Fruit fly (Drosophila melanogaster) whole organism, embryonic: ENCODE data around the gene Rad17.

Experiments
- Blimp-1 ChIP-seq: fragments of 200-800 bp; sonication (Bioruptor generic); optimal IDR thresholded peaks from 3 replicates; lab custom pipeline; 2018; ENCODE audit warnings: missing biosample characterization, missing genetic modification characterization, mild to moderate bottlenecking, moderate library complexity, missing genetic modification reagents
- C15 ChIP-seq: fragments of 200-800 bp; sonication (Bioruptor generic); IDR thresholded peaks from 3 replicates; pipeline ENCODE4 v1.3.6; 2022; ENCODE audit warnings: missing biosample characterization, missing genetic modification characterization
- CG10267 ChIP-seq: fragments of 200-800 bp; sonication (Bioruptor generic); optimal IDR thresholded peaks from 2 replicates; lab custom pipeline; 2018; ENCODE audit warnings: missing biosample characterization, mild to moderate bottlenecking, missing genetic modification characterization, moderate library complexity
- CG10431 ChIP-seq: fragments of 200-800 bp; sonication (Bioruptor generic); optimal IDR thresholded peaks from 3 replicates; lab custom pipeline; 2018; ENCODE audit warnings: missing biosample characterization, mild to moderate bottlenecking, missing genetic modification characterization
- CG11696 ChIP-seq: fragments of 200-800 bp; sonication (Bioruptor generic); IDR thresholded peaks from 2 replicates; pipeline ENCODE4 v1.3.6; 2022; ENCODE audit warnings: missing biosample characterization, missing genetic modification characterization
- CG12155 ChIP-seq: fragments of 200-800 bp; sonication (Bioruptor generic); optimal IDR thresholded peaks from 3 replicates; lab custom pipeline; 2016; ENCODE audit warnings: missing biosample characterization, missing genetic modification characterization
- CG13424 ChIP-seq: fragments of 200-800 bp; sonication (Bioruptor generic); optimal IDR thresholded peaks from 2 replicates; lab custom pipeline; 2019; ENCODE audit warnings: missing biosample characterization, mild to moderate bottlenecking, missing genetic modification characterization, moderate library complexity
- CG14441 ChIP-seq: fragments of 200-800 bp; sonication (Bioruptor generic); IDR thresholded peaks from 2 replicates; pipeline ENCODE4 v1.3.6; 2022; ENCODE audit warnings: missing biosample characterization, missing genetic modification characterization
- CG17186 ChIP-seq: fragments of 200-800 bp; sonication (Bioruptor generic); optimal IDR thresholded peaks from 3 replicates; lab custom pipeline; 2017; ENCODE audit warnings: missing biosample characterization, missing genetic modification reagents, missing genetic modification characterization
- CG17568 ChIP-seq: fragments of 200-800 bp; sonication (Bioruptor generic); optimal IDR thresholded peaks from 2 replicates; lab custom pipeline; 2018; ENCODE audit warnings: missing biosample characterization, mild to moderate bottlenecking, missing genetic modification characterization, moderate library complexity
- CG18764 ChIP-seq: fragments of 200-800 bp; sonication (Bioruptor generic); optimal IDR thresholded peaks from 3 replicates; lab custom pipeline; 2016; ENCODE audit warnings: missing biosample characterization, missing genetic modification characterization
- CG2202 ChIP-seq: fragments of 200-800 bp; sonication (Bioruptor generic); optimal IDR thresholded peaks from 2 replicates; lab custom pipeline; 2018; ENCODE audit warnings: missing biosample characterization, mild to moderate bottlenecking, missing genetic modification characterization
- CG31441 ChIP-seq: fragments of 200-800 bp; sonication (Bioruptor generic); IDR thresholded peaks from 2 replicates; pipeline ENCODE4 v1.3.6; 2022; ENCODE audit warnings: missing biosample characterization, missing genetic modification characterization
- CG32532 ChIP-seq: fragments of 200-800 bp; sonication (Bioruptor generic); IDR thresholded peaks from 2 replicates; pipeline ENCODE4 v1.3.6; 2022; ENCODE audit warnings: missing biosample characterization, missing genetic modification characterization
- CG34224 ChIP-seq: fragments of 200-800 bp; sonication (Bioruptor generic); IDR thresholded peaks from 3 replicates; pipeline ENCODE4 v1.3.6; 2022; ENCODE audit warnings: missing biosample characterization, missing genetic modification characterization; ENCODE audit not compliant: partially characterized antibody
- CG3847 ChIP-seq: fragments of 200-800 bp; sonication (Bioruptor generic); IDR thresholded peaks from 2 replicates; pipeline ENCODE4 v1.3.6; 2022; ENCODE audit warnings: missing biosample characterization, missing genetic modification characterization
- CG4707 ChIP-seq: fragments of 200-800 bp; sonication (Bioruptor generic); optimal IDR thresholded peaks from 2 replicates; lab custom pipeline; 2018; ENCODE audit warnings: missing biosample characterization, mild to moderate bottlenecking, missing genetic modification characterization, moderate library complexity
- CG7928 ChIP-seq: fragments of 200-800 bp; sonication (Bioruptor generic); optimal IDR thresholded peaks from 2 replicates; lab custom pipeline; 2017; ENCODE audit warnings: missing biosample characterization, mild to moderate bottlenecking, missing genetic modification characterization
- CG9797 ChIP-seq: fragments of 200-800 bp; sonication (Bioruptor generic); optimal IDR thresholded peaks from 3 replicates; lab custom pipeline; 2018; ENCODE audit warnings: missing biosample characterization, mild to moderate bottlenecking, missing genetic modification characterization
- Dll ChIP-seq: fragments of 200-800 bp; sonication (Bioruptor generic); IDR thresholded peaks from 4 replicates; pipeline ENCODE4 v1.3.6; 2022; ENCODE audit warnings: missing biosample characterization, missing genetic modification characterization; ENCODE audit not compliant: partially characterized antibody
- Ets65A ChIP-seq: fragments of 200-800 bp; sonication (Bioruptor generic); peaks from one replicate; lab custom pipeline; 2016; ENCODE audit warnings: missing biosample characterization, missing genetic modification characterization
- GATAe ChIP-seq: fragments of 200-800 bp; sonication (Bioruptor generic); conservative IDR thresholded peaks from 2 replicates; pipeline ENCODE4 v1.3.6; 2022; ENCODE audit warnings: missing biosample characterization, missing genetic modification characterization
- H2.0 ChIP-seq: fragments of 200-800 bp; sonication (Bioruptor generic); IDR thresholded peaks from 2 replicates; pipeline ENCODE4 v1.3.6; 2022; ENCODE audit warnings: missing biosample characterization, missing genetic modification characterization
- Lim3 ChIP-seq: fragments of 200-800 bp; sonication (Bioruptor generic); IDR thresholded peaks from 2 replicates; pipeline ENCODE4 v1.3.6; 2022; ENCODE audit warnings: missing biosample characterization, missing genetic modification characterization
- Med ChIP-seq: fragments of 200-800 bp; sonication (Bioruptor generic); peaks from one replicate; lab custom pipeline; 2016; ENCODE audit warnings: missing biosample characterization, missing genetic modification characterization, mild to moderate bottlenecking, inconsistent platforms, moderate library complexity
- Nf-YA ChIP-seq: fragments of 200-800 bp; sonication (Bioruptor generic); IDR thresholded peaks from 2 replicates; pipeline ENCODE4 v1.3.6; 2022; ENCODE audit warnings: missing biosample characterization, missing genetic modification characterization
- ac ChIP-seq: fragments of 200-800 bp; sonication (Bioruptor generic); optimal IDR thresholded peaks from 3 replicates; lab custom pipeline; 2017; ENCODE audit warnings: missing biosample characterization, mild to moderate bottlenecking, missing genetic modification characterization
- ara ChIP-seq: fragments of 200-800 bp; sonication (Bioruptor generic); IDR thresholded peaks from 2 replicates; pipeline ENCODE4 v1.3.6; 2022; ENCODE audit warnings: missing biosample characterization, missing genetic modification characterization
- bsh ChIP-seq, 2 experiments: fragments of 200-800 bp; sonication (Bioruptor generic); optimal IDR thresholded peaks; 2 replicates each; lab custom pipeline; 2017 to 2018; ENCODE audit warnings: mild to moderate bottlenecking in 2 of 2, missing biosample characterization in 2 of 2, missing genetic modification characterization in 2 of 2, moderate library complexity in 1 of 2
- crc ChIP-seq: fragments of 200-800 bp; sonication (Bioruptor generic); optimal IDR thresholded peaks from 2 replicates; lab custom pipeline; 2016; ENCODE audit warnings: missing biosample characterization, missing genetic modification characterization
- croc ChIP-seq: fragments of 200-800 bp; sonication (Bioruptor generic); conservative IDR thresholded peaks from 3 replicates; pipeline ENCODE4 v1.3.6; 2022; ENCODE audit warnings: missing biosample characterization, missing genetic modification characterization
- cwo ChIP-seq: fragments of 200-800 bp; sonication (Bioruptor generic); optimal IDR thresholded peaks from 3 replicates; lab custom pipeline; 2017; ENCODE audit warnings: missing biosample characterization, missing genetic modification characterization, mild to moderate bottlenecking, moderate library complexity, missing genetic modification reagents
- disco-r ChIP-seq: fragments of 200-800 bp; sonication (Bioruptor generic); optimal IDR thresholded peaks from 2 replicates; lab custom pipeline; 2016; ENCODE audit warnings: missing biosample characterization, missing genetic modification characterization
- dmrt11E ChIP-seq: fragments of 200-800 bp; sonication (Bioruptor generic); optimal IDR thresholded peaks from 3 replicates; lab custom pipeline; 2018; ENCODE audit warnings: missing biosample characterization, mild to moderate bottlenecking, missing genetic modification characterization, moderate library complexity
- esg ChIP-seq: fragments of 200-800 bp; sonication (Bioruptor generic); conservative IDR thresholded peaks from 2 replicates; pipeline ENCODE4 v1.3.6; 2022; ENCODE audit warnings: missing biosample characterization, missing genetic modification characterization
- knrl ChIP-seq: fragments of 200-800 bp; sonication (Bioruptor generic); IDR thresholded peaks from 3 replicates; pipeline ENCODE4 v1.3.6; 2022; ENCODE audit warnings: missing biosample characterization, missing genetic modification characterization; ENCODE audit not compliant: partially characterized antibody
- lola ChIP-seq, 3 experiments: fragments of >200 bp in 2 of 3; fragments of 200-800 bp in 1 of 3; sonication (Bioruptor generic) in 1 of 3; optimal IDR thresholded peaks; 2 replicates each; lab custom pipeline; 2017 to 2019; ENCODE audit warnings: missing biosample characterization in 3 of 3, missing genetic modification characterization in 3 of 3, mild to moderate bottlenecking in 1 of 3, moderate library complexity in 1 of 3
- mirr ChIP-seq: fragments of 200-800 bp; sonication (Bioruptor generic); optimal IDR thresholded peaks from 3 replicates; lab custom pipeline; 2018; ENCODE audit warnings: missing biosample characterization, mild to moderate bottlenecking, missing genetic modification characterization
- otp ChIP-seq: fragments of 200-800 bp; sonication (Bioruptor generic); IDR thresholded peaks from 3 replicates; pipeline ENCODE4, ENCODE4 v1.3.6; 2022; ENCODE audit warnings: missing biosample characterization, missing genetic modification characterization
- prd ChIP-seq, 3 experiments: fragments of >200 bp in 2 of 3; fragments of 200-800 bp in 1 of 3; sonication (Bioruptor generic) in 1 of 3; optimal IDR thresholded peaks in 2 of 3; IDR thresholded peaks in 1 of 3; 2 replicates in 2 of 3; 3 replicates in 1 of 3; pipeline versions ENCODE4 v1.3.6 to Lab custom; 2017 to 2022; ENCODE audit warnings: missing biosample characterization in 1 of 3, missing genetic modification characterization in 1 of 3
- salm ChIP-seq: fragments of 200-800 bp; sonication (Bioruptor generic); optimal IDR thresholded peaks from 2 replicates; lab custom pipeline; 2018; ENCODE audit warnings: missing biosample characterization, mild to moderate bottlenecking, missing genetic modification characterization
- shn ChIP-seq: fragments of 200-800 bp; sonication (Bioruptor generic); optimal IDR thresholded peaks from 3 replicates; lab custom pipeline; 2016; ENCODE audit warnings: missing biosample characterization, missing genetic modification characterization
- so ChIP-seq: fragments of 200-800 bp; sonication (Bioruptor generic); IDR thresholded peaks from 3 replicates; pipeline ENCODE4 v1.3.6; 2022; ENCODE audit warnings: missing biosample characterization, missing genetic modification characterization

Gene Rad17

DNA sequence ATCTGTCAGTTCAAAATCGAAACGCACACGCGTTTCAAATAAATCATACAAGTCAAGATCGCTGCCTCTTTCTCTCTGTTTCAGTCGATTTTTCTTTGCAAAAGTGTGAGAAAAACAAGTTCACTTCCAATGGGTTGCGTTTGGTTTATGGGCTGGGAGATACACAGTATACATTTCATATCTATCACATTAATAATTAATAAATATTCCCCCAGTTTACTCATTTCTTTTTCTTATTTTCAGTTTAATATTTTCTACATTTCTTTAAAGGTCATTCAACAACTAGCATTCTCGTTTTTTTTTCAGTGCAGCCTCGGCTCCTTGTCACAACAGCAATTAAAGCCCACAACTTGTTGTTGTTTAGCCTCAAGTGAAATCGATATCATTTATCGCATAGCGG is 20.9 kb upstream of the Rad17 start (continued):
- no peak for TF ChIP-seq CG34224 (GFP tag; lab: Robert Waterston, UW)
- TF ChIP-seq croc (GFP tag; lab: Robert Waterston, UW) = no peak
- no peak for TF ChIP-seq CG3847 (GFP tag; lab: Robert Waterston, UW)
- no peak for TF ChIP-seq mirr (GFP tag; lab: Kevin White, UChicago)
- no peak for TF ChIP-seq C15 (GFP tag; lab: Robert Waterston, UW)
- no peak for TF ChIP-seq CG7928 (GFP tag; lab: Kevin White, UChicago)
- 0 out of 2 replicates have a peak, but pooled peaks have one; percentile 33 for TF ChIP-seq ara (GFP tag; lab: Robert Waterston, UW)
- no peak for TF ChIP-seq CG11696 (GFP tag; lab: Robert Waterston, UW)
- no peak for TF ChIP-seq CG4707 (GFP tag; lab: Kevin White, UChicago)
- TF ChIP-seq crc = no peak
- TF ChIP-seq Med (GFP tag; lab: Kevin White, UChicago) = peak; percentile 25
- TF ChIP-seq CG14441 (GFP tag; lab: Robert Waterston, UW) = 0 out of 2 replicates have a peak, but pooled peaks have one; percentile 15
- no peak for TF ChIP-seq CG2202 (tag; lab: Kevin White, UChicago)
- 0 out of 2 replicates have a peak, but pooled peaks have one; percentile 32 for TF ChIP-seq CG32532
- 0 out of 2 replicates have a peak, but pooled peaks have one; percentile 6 for TF ChIP-seq H2.0
- TF ChIP-seq CG10431 (GFP tag; lab: Kevin White, UChicago) = no peak
- 0 out of 3 replicates have a peak, but pooled peaks have one; percentile 25 for TF ChIP-seq so
- no peak for TF ChIP-seq bsh (GFP tag; optimal IDR thresholded peaks at IDR 0.05; lab: Kevin White, UChicago)
- TF ChIP-seq CG17186 (GFP tag; lab: Kevin White, UChicago) = no peak
- TF ChIP-seq CG31441 (GFP tag; lab: Robert Waterston, UW) = 0 out of 2 replicates have a peak, but pooled peaks have one; percentile 32
- no peak for TF ChIP-seq Ets65A (GFP tag; lab: Kevin White, UChicago)
- no peak for TF ChIP-seq Dll (GFP tag; lab: Robert Waterston, UW)
- no peak for TF ChIP-seq CG9797 (GFP tag; lab: Kevin White, UChicago)
- 0 out of 3 replicates have a peak, but pooled peaks have one; percentile 17 for TF ChIP-seq otp (GFP tag; lab: Robert Waterston, UW)
- TF ChIP-seq CG18764 (GFP tag; lab: Kevin White, UChicago) = no peak
- no peak for TF ChIP-seq knrl (GFP tag; lab: Robert Waterston, UW)
- no peak for TF ChIP-seq prd (optimal IDR thresholded peaks at IDR 0.05; lab: Kevin White, UChicago)
- TF ChIP-seq prd (GFP tag; IDR thresholded peaks at IDR 0.05; lab: Robert Waterston, UW) = peak; percentile 38; the same call in 1 of the 3 replicates
- no peak for TF ChIP-seq Blimp-1 (GFP tag; lab: Kevin White, UChicago)
- no peak for TF ChIP-seq CG10267 (tag; lab: Kevin White, UChicago)
- no peak for TF ChIP-seq Lim3 (GFP tag; lab: Robert Waterston, UW)
- no peak for TF ChIP-seq GATAe (GFP tag; lab: Robert Waterston, UW)
- 0 out of 2 replicates have a peak, but pooled peaks have one; percentile 11 for TF ChIP-seq esg
- TF ChIP-seq lola (GFP tag; optimal IDR thresholded peaks at IDR 0.05; lab: Kevin White, UChicago) = no peak
- no peak for TF ChIP-seq shn
- TF ChIP-seq disco-r (GFP tag; lab: Kevin White, UChicago) = no peak
- no peak for TF ChIP-seq CG13424
- TF ChIP-seq salm (tag; lab: Kevin White, UChicago) = no peak
- TF ChIP-seq CG17568 = no peak
- no peak for TF ChIP-seq Nf-YA (GFP tag; lab: Robert Waterston, UW)
- no peak for TF ChIP-seq ac (GFP tag; lab: Kevin White, UChicago)
- TF ChIP-seq CG12155 = no peak
- TF ChIP-seq cwo (GFP tag; lab: Kevin White, UChicago) = no peak
- TF ChIP-seq dmrt11E (tag; lab: Kevin White, UChicago) = no peak
